Worm (Caenorhabditis elegans) whole organism, L2 larva: ENCODE data around the gene cyp-14A4.

Experiments used
- R02D3.7 ChIP-seq: fragments of 150-350 bp; optimal IDR thresholded peaks from 2 replicates; lab custom pipeline; 2014; ENCODE audit warnings: missing biosample characterization, missing genetic modification characterization
- ZK546.5 ChIP-seq: sonication (generic microtip); optimal IDR thresholded peaks from 2 replicates; lab custom pipeline; 2017; ENCODE audit warnings: missing biosample characterization, missing genetic modification characterization
- blmp-1 ChIP-seq: sonication (generic microtip); optimal IDR thresholded peaks from 2 replicates; lab custom pipeline; 2017; ENCODE audit warnings: missing genetic modification characterization, mild to moderate bottlenecking, missing compliant biosample characterization, antibody characterized with exemption, moderate library complexity; ENCODE audit not compliant: insufficient read depth
- elt-1 ChIP-seq: fragments of 150-350 bp; optimal IDR thresholded peaks from 2 replicates; lab custom pipeline; 2014; ENCODE audit warnings: missing biosample characterization, missing genetic modification characterization
- lin-11 ChIP-seq: fragments of 150-350 bp; sonication (generic microtip); optimal IDR thresholded peaks from 2 replicates; lab custom pipeline; 2014; ENCODE audit warnings: missing biosample characterization, missing genetic modification characterization, inconsistent platforms, mixed read lengths
- lin-13 ChIP-seq: fragments of 150-350 bp; optimal IDR thresholded peaks from 2 replicates; lab custom pipeline; 2014; ENCODE audit warnings: missing biosample characterization, missing genetic modification reagents, missing genetic modification characterization
- unc-62 ChIP-seq: fragments of 150-350 bp; optimal IDR thresholded peaks from 2 replicates; lab custom pipeline; 2014; ENCODE audit warnings: missing biosample characterization, missing genetic modification reagents, missing genetic modification characterization

ce11 chrX:13242231-13242630 lies 41.8 kb downstream of the cyp-14A4 start, which contains the start of gene K08H2.5:
- TF ChIP-seq R02D3.7 (tag; lab: Kevin White, UChicago) (no peak), ZK546.5 (tag; lab: Kevin White, UChicago) (no peak), lin-11 (no peak), blmp-1 (tag; lab: Kevin White, UChicago) (no peak), lin-13 (GFP tag; lab: Kevin White, UChicago) (no peak), unc-62 (no peak), elt-1 (no peak)
